Fruit fly (Drosophila melanogaster) whole organism, embryonic: ENCODE measurements around the gene CG14269.
A peak's percentile ranks its signal among the peaks of the same experiment; 100 is the strongest.

Source experiments
- Asciz ChIP-seq: fragments of 200-800 bp; sonication (Bioruptor generic); optimal IDR thresholded peaks from 2 replicates; lab custom pipeline; 2017; ENCODE audit warnings: missing biosample characterization, mild to moderate bottlenecking, missing genetic modification characterization, missing genetic modification reagents
- CG10209 ChIP-seq: fragments of 200-800 bp; sonication (Bioruptor generic); optimal IDR thresholded peaks from 3 replicates; lab custom pipeline; 2017; ENCODE audit warnings: missing biosample characterization, mild to moderate bottlenecking, missing genetic modification characterization, missing genetic modification reagents
- CG11456 ChIP-seq: fragments of 200-800 bp; sonication (Bioruptor generic); IDR thresholded peaks from 3 replicates; pipeline ENCODE4 v1.3.6; 2022; ENCODE audit warnings: missing biosample characterization, missing genetic modification characterization
- CG13775 ChIP-seq: fragments of 200-800 bp; sonication (Bioruptor generic); optimal IDR thresholded peaks from 3 replicates; lab custom pipeline; 2017; ENCODE audit warnings: missing biosample characterization, mild to moderate bottlenecking, missing genetic modification characterization
- CG14667 ChIP-seq: fragments of 200-800 bp; sonication (Bioruptor generic); IDR thresholded peaks from 2 replicates; pipeline ENCODE4 v1.3.6; 2022; ENCODE audit warnings: missing biosample characterization, missing genetic modification characterization
- CG1603 ChIP-seq: fragments of 200-800 bp; sonication (Bioruptor generic); optimal IDR thresholded peaks from 2 replicates; lab custom pipeline; 2019; ENCODE audit warnings: missing biosample characterization, mild to moderate bottlenecking, missing genetic modification characterization, moderate library complexity
- CG17568 ChIP-seq: fragments of 200-800 bp; sonication (Bioruptor generic); optimal IDR thresholded peaks from 2 replicates; lab custom pipeline; 2018; ENCODE audit warnings: missing biosample characterization, mild to moderate bottlenecking, missing genetic modification characterization, moderate library complexity
- CG2875 ChIP-seq: fragments of 200-800 bp; sonication (Bioruptor generic); optimal IDR thresholded peaks from 2 replicates; lab custom pipeline; 2017; ENCODE audit warnings: missing biosample characterization, mild to moderate bottlenecking, missing genetic modification characterization, missing genetic modification reagents
- CG30431 ChIP-seq: fragments of 200-800 bp; sonication (Bioruptor generic); optimal IDR thresholded peaks from 2 replicates; lab custom pipeline; 2017; ENCODE audit warnings: missing biosample characterization, missing genetic modification characterization
- CG3407 ChIP-seq: fragments of 200-800 bp; sonication (Bioruptor generic); optimal IDR thresholded peaks from 2 replicates; lab custom pipeline; 2018; ENCODE audit warnings: missing biosample characterization, mild to moderate bottlenecking, missing genetic modification characterization
- CG42726 ChIP-seq: fragments of 200-800 bp; sonication (Bioruptor generic); IDR thresholded peaks from 2 replicates; pipeline ENCODE4 v1.3.6; 2022; ENCODE audit warnings: missing biosample characterization, missing genetic modification characterization; ENCODE audit not compliant: partially characterized antibody
- CG4282 ChIP-seq: fragments of 200-800 bp; sonication (Bioruptor generic); optimal IDR thresholded peaks from 2 replicates; lab custom pipeline; 2016; ENCODE audit warnings: missing biosample characterization, missing genetic modification characterization
- CG6175 ChIP-seq: fragments of 200-800 bp; sonication (Bioruptor generic); IDR thresholded peaks from 3 replicates; pipeline ENCODE4 v1.3.6; 2022; ENCODE audit warnings: missing biosample characterization, missing genetic modification characterization
- CG6683 ChIP-seq: fragments of 200-800 bp; sonication (Bioruptor generic); optimal IDR thresholded peaks from 2 replicates; lab custom pipeline; 2017; ENCODE audit warnings: missing biosample characterization, mild to moderate bottlenecking, missing genetic modification characterization, missing genetic modification reagents
- CG7928 ChIP-seq: fragments of 200-800 bp; sonication (Bioruptor generic); optimal IDR thresholded peaks from 2 replicates; lab custom pipeline; 2017; ENCODE audit warnings: missing biosample characterization, mild to moderate bottlenecking, missing genetic modification characterization
- CG9437 ChIP-seq: fragments of 200-800 bp; sonication (Bioruptor generic); optimal IDR thresholded peaks from 2 replicates; lab custom pipeline; 2018; ENCODE audit warnings: missing biosample characterization, mild to moderate bottlenecking, missing genetic modification characterization
- CG9609 ChIP-seq: fragments of 200-800 bp; sonication (Bioruptor generic); optimal IDR thresholded peaks from 3 replicates; lab custom pipeline; 2016; ENCODE audit warnings: missing biosample characterization, missing genetic modification characterization
- CG9817 ChIP-seq: fragments of 200-800 bp; sonication (Bioruptor generic); optimal IDR thresholded peaks from 2 replicates; lab custom pipeline; 2018; ENCODE audit warnings: missing biosample characterization, mild to moderate bottlenecking, missing genetic modification characterization, moderate library complexity
- Dbx ChIP-seq: fragments of 200-800 bp; sonication (Bioruptor generic); IDR thresholded peaks from 3 replicates; pipeline ENCODE4 v1.3.6; 2022; ENCODE audit warnings: missing biosample characterization, missing genetic modification characterization
- Dll ChIP-seq: fragments of 200-800 bp; sonication (Bioruptor generic); IDR thresholded peaks from 4 replicates; pipeline ENCODE4 v1.3.6; 2022; ENCODE audit warnings: missing biosample characterization, missing genetic modification characterization; ENCODE audit not compliant: partially characterized antibody
- Eip74EF ChIP-seq, 2 experiments: fragments of 200-800 bp in 1 of 2; fragments of >200 bp in 1 of 2; sonication (Bioruptor generic) in 1 of 2; optimal IDR thresholded peaks; 2 replicates each; lab custom pipeline; 2017 to 2019; ENCODE audit warnings: missing biosample characterization in 2 of 2, missing genetic modification characterization in 2 of 2, mild to moderate bottlenecking in 1 of 2, moderate library complexity in 1 of 2
- Hand ChIP-seq: fragments of 200-800 bp; sonication (Bioruptor generic); optimal IDR thresholded peaks from 2 replicates; lab custom pipeline; 2017; ENCODE audit warnings: mild to moderate bottlenecking, missing biosample characterization, missing genetic modification reagents, missing genetic modification characterization
- MESR4 ChIP-seq: fragments of 200-800 bp; sonication (Bioruptor generic); optimal IDR thresholded peaks from 2 replicates; lab custom pipeline; 2018; ENCODE audit warnings: missing biosample characterization, mild to moderate bottlenecking, missing genetic modification characterization, moderate library complexity
- Med ChIP-seq: fragments of 200-800 bp; sonication (Bioruptor generic); peaks from one replicate; lab custom pipeline; 2016; ENCODE audit warnings: missing biosample characterization, missing genetic modification characterization, mild to moderate bottlenecking, inconsistent platforms, moderate library complexity
- Meics ChIP-seq: fragments of 200-800 bp; sonication (Bioruptor generic); optimal IDR thresholded peaks from 2 replicates; lab custom pipeline; 2017; ENCODE audit warnings: missing biosample characterization, mild to moderate bottlenecking, missing genetic modification characterization
- Nf-YA ChIP-seq: fragments of 200-800 bp; sonication (Bioruptor generic); IDR thresholded peaks from 2 replicates; pipeline ENCODE4 v1.3.6; 2022; ENCODE audit warnings: missing biosample characterization, missing genetic modification characterization
- Nf-YC ChIP-seq: fragments of 200-800 bp; optimal IDR thresholded peaks from 3 replicates; lab custom pipeline; 2019; ENCODE audit warnings: missing biosample characterization, mild to moderate bottlenecking, missing genetic modification characterization, moderate library complexity
- Pdp1 ChIP-seq, 2 experiments: fragments of 200-800 bp; sonication (Bioruptor generic); optimal IDR thresholded peaks; 3 replicates each; lab custom pipeline; 2016; ENCODE audit warnings: missing biosample characterization in 2 of 2, missing genetic modification characterization in 2 of 2, mild to moderate bottlenecking in 1 of 2, moderate library complexity in 1 of 2
- Tbp ChIP-seq: fragments of >200 bp; optimal IDR thresholded peaks from 2 replicates; lab custom pipeline; 2018; ENCODE audit warnings: missing biosample characterization, missing genetic modification characterization
- Trl ChIP-seq, 3 experiments: fragments of >200 bp in 2 of 3; fragments of 200-800 bp in 1 of 3; sonication (Bioruptor generic) in 1 of 3; optimal IDR thresholded peaks; 2 replicates in 1 of 3; 3 replicates in 2 of 3; lab custom pipeline; 2016 to 2017; ENCODE audit warnings: missing biosample characterization in 1 of 3, missing genetic modification characterization in 1 of 3
- bigmax ChIP-seq: fragments of 200-800 bp; sonication (Bioruptor generic); optimal IDR thresholded peaks from 2 replicates; lab custom pipeline; 2018; ENCODE audit warnings: missing biosample characterization, mild to moderate bottlenecking, missing genetic modification characterization
- danr ChIP-seq: fragments of 200-800 bp; sonication (Bioruptor generic); IDR thresholded peaks from 2 replicates; pipeline ENCODE4 v1.3.6; 2022; ENCODE audit warnings: missing biosample characterization, missing genetic modification characterization
- dati ChIP-seq: fragments of 200-800 bp; sonication (Bioruptor generic); IDR thresholded peaks from 2 replicates; pipeline ENCODE4 v1.3.6; 2022; ENCODE audit warnings: missing biosample characterization, missing genetic modification characterization
- dimm ChIP-seq: fragments of 200-800 bp; sonication (Bioruptor generic); IDR thresholded peaks from 2 replicates; pipeline ENCODE4 v1.3.6; 2022; ENCODE audit warnings: missing biosample characterization, missing genetic modification characterization
- en ChIP-seq: fragments of 200-800 bp; sonication (Bioruptor generic); optimal IDR thresholded peaks from 2 replicates; lab custom pipeline; 2016; ENCODE audit warnings: missing biosample characterization, missing genetic modification characterization
- ewg ChIP-seq: fragments of 200-800 bp; sonication (Bioruptor generic); optimal IDR thresholded peaks from 3 replicates; lab custom pipeline; 2017; ENCODE audit warnings: mild to moderate bottlenecking, missing biosample characterization, missing genetic modification reagents, missing genetic modification characterization
- fd102C ChIP-seq: fragments of 200-800 bp; sonication (Bioruptor generic); optimal IDR thresholded peaks from 2 replicates; lab custom pipeline; 2018; ENCODE audit warnings: missing biosample characterization, mild to moderate bottlenecking, missing genetic modification characterization, moderate library complexity
- fd96Cb ChIP-seq: fragments of 200-800 bp; sonication (Bioruptor generic); optimal IDR thresholded peaks from 2 replicates; lab custom pipeline; 2018; ENCODE audit warnings: missing biosample characterization, mild to moderate bottlenecking, missing genetic modification characterization, moderate library complexity
- lilli ChIP-seq: fragments of 200-800 bp; sonication (Bioruptor generic); optimal IDR thresholded peaks from 3 replicates; lab custom pipeline; 2016; ENCODE audit warnings: missing biosample characterization, missing genetic modification characterization
- mirr ChIP-seq: fragments of 200-800 bp; sonication (Bioruptor generic); optimal IDR thresholded peaks from 3 replicates; lab custom pipeline; 2018; ENCODE audit warnings: missing biosample characterization, mild to moderate bottlenecking, missing genetic modification characterization
- pros ChIP-seq: fragments of 200-800 bp; sonication (Bioruptor generic); optimal IDR thresholded peaks from 3 replicates; lab custom pipeline; 2019; ENCODE audit warnings: missing biosample characterization, mild to moderate bottlenecking, missing genetic modification characterization, moderate library complexity
- repo ChIP-seq: fragments of 200-800 bp; sonication (Bioruptor generic); optimal IDR thresholded peaks from 2 replicates; lab custom pipeline; 2016; ENCODE audit warnings: missing biosample characterization, missing genetic modification characterization
- rib ChIP-seq: fragments of 200-800 bp; sonication (Bioruptor generic); IDR thresholded peaks from 2 replicates; pipeline ENCODE4 v1.3.6; 2022; ENCODE audit warnings: missing biosample characterization, missing genetic modification characterization
- run ChIP-seq: fragments of 200-800 bp; sonication (Bioruptor generic); optimal IDR thresholded peaks from 3 replicates; lab custom pipeline; 2018; ENCODE audit warnings: missing biosample characterization, mild to moderate bottlenecking, missing genetic modification characterization
- sens-2 ChIP-seq: fragments of 200-800 bp; sonication (Bioruptor generic); IDR thresholded peaks from 2 replicates; pipeline ENCODE4 v1.3.6; 2022; ENCODE audit warnings: missing biosample characterization, missing genetic modification characterization
- slbo ChIP-seq: fragments of 200-800 bp; sonication (Bioruptor generic); IDR thresholded peaks from 2 replicates; pipeline ENCODE4 v1.3.6; 2022; ENCODE audit warnings: missing biosample characterization, missing genetic modification characterization
- wor ChIP-seq: fragments of 200-800 bp; sonication (Bioruptor generic); IDR thresholded peaks from 2 replicates; pipeline ENCODE4 v1.3.6; 2022; ENCODE audit warnings: missing biosample characterization, missing genetic modification characterization

The CG14269 gene

dm6 chrX:3474476-3475439, 39.2 kb upstream of the CG14269 start, which contains the start of gene CG12206 (continued):
- TF ChIP-seq CG9817 (tag; lab: Kevin White, UChicago) (peak; percentile 46), CG14667 (GFP tag; lab: Robert Waterston, UW) (no peak), CG3407 (GFP tag; lab: Kevin White, UChicago) (peak; percentile 2), Dll (GFP tag; lab: Robert Waterston, UW) (no peak), sens-2 (no peak), Meics (peak; percentile 70), CG6175 (GFP tag; lab: Robert Waterston, UW) (peak; percentile 93), ewg (peak; percentile 25), bigmax (GFP tag; lab: Kevin White, UChicago) (no peak), Nf-YA (GFP tag; lab: Robert Waterston, UW) (no peak), CG17568 (GFP tag; lab: Kevin White, UChicago) (no peak), CG9609 (no peak), en (GFP tag; lab: Kevin White, UChicago) (no peak), fd96Cb (peak; percentile 56), slbo (GFP tag; lab: Robert Waterston, UW) (peak; percentile 73), dimm (no peak), Med (GFP tag; lab: Kevin White, UChicago) (peak; percentile 70), rib (GFP tag; lab: Robert Waterston, UW) (no peak), Tbp (GFP tag; lab: Kevin White, UChicago) (no peak), pros (GFP tag; lab: Kevin White, UChicago) (no peak), dati (GFP tag; lab: Robert Waterston, UW) (no peak), CG7928 (GFP tag; lab: Kevin White, UChicago) (no peak), danr (GFP tag; lab: Robert Waterston, UW) (no peak), Dbx (GFP tag; lab: Robert Waterston, UW) (peak; percentile 47; the same call in 1 of the 3 replicates), CG13775 (GFP tag; lab: Kevin White, UChicago) (peak; percentile 54), lilli (GFP tag; lab: Kevin White, UChicago) (peak; percentile 15), fd102C (no peak), CG10209 (peak; percentile 50), CG30431 (GFP tag; lab: Kevin White, UChicago) (peak; percentile 11), Pdp1 (GFP tag; optimal IDR thresholded peaks at IDR 0.05; lab: Kevin White, UChicago) (no peak), CG42726 (no peak), wor (GFP tag; lab: Robert Waterston, UW) (peak; percentile 27), mirr (GFP tag; lab: Kevin White, UChicago) (no peak), run (tag; lab: Kevin White, UChicago) (peak; percentile 44), Asciz (GFP tag; lab: Kevin White, UChicago) (peak; percentile 9), Trl (optimal IDR thresholded peaks at IDR 0.05; lab: Kevin White, UChicago) (no peak), Trl (GFP tag; optimal IDR thresholded peaks at IDR 0.05; lab: Kevin White, UChicago) (no peak), repo (GFP tag; lab: Kevin White, UChicago) (no peak), Nf-YC (peak; percentile 2), CG11456 (GFP tag; lab: Robert Waterston, UW) (no peak), CG2875 (no peak), MESR4 (GFP tag; lab: Kevin White, UChicago) (no peak), Eip74EF (GFP tag; optimal IDR thresholded peaks at IDR 0.05; lab: Kevin White, UChicago) (peak in 1 of 2 experiments; percentile 45), CG9437 (GFP tag; lab: Kevin White, UChicago) (peak; percentile 39), CG6683 (no peak), CG4282 (no peak), CG1603 (tag; lab: Kevin White, UChicago) (no peak), Hand (GFP tag; lab: Kevin White, UChicago) (no peak)
